Fruit fly (Drosophila melanogaster) whole organism, prepupa: ENCODE measurements around the gene Abl.

ENCODE experiments used
- Blimp-1 ChIP-seq: fragments of 200-800 bp; sonication (Bioruptor generic); optimal IDR thresholded peaks from 3 replicates; lab custom pipeline; 2017; ENCODE audit warnings: missing biosample characterization, missing genetic modification characterization, mild to moderate bottlenecking, moderate library complexity, missing genetic modification reagents
- CG10631 ChIP-seq: fragments of 200-800 bp; sonication (Bioruptor generic); optimal IDR thresholded peaks from 2 replicates; lab custom pipeline; 2016; ENCODE audit warnings: missing biosample characterization, missing genetic modification characterization
- CG11294 ChIP-seq: fragments of 200-800 bp; sonication (Bioruptor generic); IDR thresholded peaks from 2 replicates; pipeline ENCODE4 v1.3.6; 2022; ENCODE audit warnings: missing biosample characterization, missing genetic modification characterization
- CG11762 ChIP-seq: fragments of 200-800 bp; sonication (Bioruptor generic); optimal IDR thresholded peaks from 3 replicates; lab custom pipeline; 2016; ENCODE audit warnings: missing biosample characterization, missing genetic modification characterization; ENCODE audit not compliant: insufficient read depth
- CG11902 ChIP-seq: fragments of 200-800 bp; sonication (Bioruptor generic); optimal IDR thresholded peaks from 3 replicates; lab custom pipeline; 2016; ENCODE audit warnings: missing biosample characterization, missing genetic modification characterization
- CG15336 ChIP-seq: fragments of 200-800 bp; sonication (Bioruptor generic); IDR thresholded peaks from 2 replicates; pipeline ENCODE4 v1.3.6; 2022; ENCODE audit warnings: missing biosample characterization, missing genetic modification characterization
- CG1621 ChIP-seq: fragments of 200-800 bp; sonication (Bioruptor generic); optimal IDR thresholded peaks from 3 replicates; lab custom pipeline; 2018; ENCODE audit warnings: missing biosample characterization, mild to moderate bottlenecking, missing genetic modification characterization
- CG16779 ChIP-seq: fragments of 200-800 bp; sonication (Bioruptor generic); optimal IDR thresholded peaks from 3 replicates; lab custom pipeline; 2017; ENCODE audit warnings: missing biosample characterization, mild to moderate bottlenecking, missing genetic modification characterization
- CG3032 ChIP-seq: fragments of 200-800 bp; optimal IDR thresholded peaks from 2 replicates; lab custom pipeline; 2019; ENCODE audit warnings: missing biosample characterization, mild to moderate bottlenecking, missing genetic modification characterization, moderate library complexity
- CG31627 ChIP-seq: fragments of 200-800 bp; sonication (Bioruptor generic); optimal IDR thresholded peaks from 3 replicates; lab custom pipeline; 2016; ENCODE audit warnings: missing biosample characterization, missing genetic modification characterization
- CG32006 ChIP-seq: fragments of 200-800 bp; sonication (Bioruptor generic); optimal IDR thresholded peaks from 3 replicates; lab custom pipeline; 2017; ENCODE audit warnings: missing biosample characterization, mild to moderate bottlenecking, missing genetic modification characterization
- CG34406 ChIP-seq: fragments of 200-800 bp; sonication (Bioruptor generic); optimal IDR thresholded peaks from 3 replicates; lab custom pipeline; 2016; ENCODE audit warnings: missing biosample characterization, missing genetic modification characterization
- CG4318 ChIP-seq: fragments of 200-800 bp; sonication (Bioruptor generic); optimal IDR thresholded peaks from 3 replicates; lab custom pipeline; 2017; ENCODE audit warnings: missing biosample characterization, mild to moderate bottlenecking, missing genetic modification characterization
- CG6163 ChIP-seq: fragments of 200-800 bp; sonication (Bioruptor generic); IDR thresholded peaks from 3 replicates; pipeline ENCODE4 v1.3.6; 2022; ENCODE audit warnings: missing biosample characterization, missing genetic modification characterization
- CG6276 ChIP-seq: fragments of 200-800 bp; sonication (Bioruptor generic); optimal IDR thresholded peaks from 2 replicates; lab custom pipeline; 2017; ENCODE audit warnings: missing biosample characterization, mild to moderate bottlenecking, missing genetic modification characterization
- CG6792 ChIP-seq: fragments of 200-800 bp; sonication (Bioruptor generic); optimal IDR thresholded peaks from 3 replicates; lab custom pipeline; 2016; ENCODE audit warnings: missing biosample characterization, missing genetic modification characterization
- CG6808 ChIP-seq: fragments of 200-800 bp; sonication (Bioruptor generic); optimal IDR thresholded peaks from 3 replicates; lab custom pipeline; 2017; ENCODE audit warnings: missing biosample characterization, missing genetic modification characterization, mild to moderate bottlenecking, moderate library complexity, missing genetic modification reagents
- CG6854 ChIP-seq: fragments of 200-800 bp; sonication (Bioruptor generic); optimal IDR thresholded peaks from 2 replicates; lab custom pipeline; 2017; ENCODE audit warnings: missing biosample characterization, mild to moderate bottlenecking, missing genetic modification characterization
- CG7368 ChIP-seq: fragments of 200-800 bp; sonication (Bioruptor generic); optimal IDR thresholded peaks from 3 replicates; lab custom pipeline; 2016; ENCODE audit warnings: missing biosample characterization, missing genetic modification characterization
- CG8119 ChIP-seq: fragments of 200-800 bp; sonication (Bioruptor generic); IDR thresholded peaks from 3 replicates; pipeline ENCODE4 v1.3.6; 2022; ENCODE audit warnings: missing biosample characterization, missing genetic modification characterization
- CG8632 ChIP-seq: fragments of 200-800 bp; sonication (Bioruptor generic); optimal IDR thresholded peaks from 3 replicates; lab custom pipeline; 2016; ENCODE audit warnings: missing biosample characterization, missing genetic modification characterization
- CG9139 ChIP-seq: fragments of 200-800 bp; sonication (Bioruptor generic); optimal IDR thresholded peaks from 3 replicates; lab custom pipeline; 2017; ENCODE audit warnings: missing biosample characterization, mild to moderate bottlenecking, missing genetic modification characterization
- Eip75B ChIP-seq: fragments of 200-800 bp; sonication (Bioruptor generic); optimal IDR thresholded peaks from 3 replicates; lab custom pipeline; 2016; ENCODE audit warnings: missing biosample characterization, missing genetic modification characterization
- Eip93F ChIP-seq: fragments of 200-800 bp; sonication (Bioruptor generic); optimal IDR thresholded peaks from 2 replicates; lab custom pipeline; 2016; ENCODE audit warnings: missing biosample characterization, mild to moderate bottlenecking, missing genetic modification characterization
- Ets21C ChIP-seq: fragments of 200-800 bp; sonication (Bioruptor generic); optimal IDR thresholded peaks from 3 replicates; lab custom pipeline; 2016; ENCODE audit warnings: missing biosample characterization, missing genetic modification characterization
- Ets96B ChIP-seq: fragments of 200-800 bp; optimal IDR thresholded peaks from 2 replicates; lab custom pipeline; 2019; ENCODE audit warnings: missing biosample characterization, mild to moderate bottlenecking, missing genetic modification characterization, moderate library complexity
- Gug ChIP-seq: fragments of 200-800 bp; sonication (Bioruptor generic); IDR thresholded peaks from 2 replicates; pipeline ENCODE4 v1.3.6; 2022; ENCODE audit warnings: missing biosample characterization, missing genetic modification characterization
- Hr38 ChIP-seq: sonication (Bioruptor generic); optimal IDR thresholded peaks from 2 replicates; lab custom pipeline; 2016; ENCODE audit warnings: missing biosample characterization, missing genetic modification characterization
- Hr39 ChIP-seq: fragments of 200-800 bp; sonication (Bioruptor generic); optimal IDR thresholded peaks from 2 replicates; lab custom pipeline; 2016; ENCODE audit warnings: missing biosample characterization, missing genetic modification characterization
- Hr4 ChIP-seq: fragments of 200-800 bp; sonication (Bioruptor generic); optimal IDR thresholded peaks from 3 replicates; lab custom pipeline; 2016; ENCODE audit warnings: missing biosample characterization, missing genetic modification characterization
- Lpt ChIP-seq: fragments of 200-800 bp; sonication (Bioruptor generic); optimal IDR thresholded peaks from 3 replicates; lab custom pipeline; 2016; ENCODE audit warnings: missing biosample characterization, missing genetic modification characterization
- OdsH ChIP-seq: fragments of 200-800 bp; sonication (Bioruptor generic); optimal IDR thresholded peaks from 3 replicates; lab custom pipeline; 2016; ENCODE audit warnings: missing biosample characterization, missing genetic modification characterization
- Smox ChIP-seq: fragments of 200-800 bp; sonication (Bioruptor generic); optimal IDR thresholded peaks from 3 replicates; lab custom pipeline; 2016; ENCODE audit warnings: missing biosample characterization, missing genetic modification characterization
- Sox102F ChIP-seq: fragments of 200-800 bp; sonication (Bioruptor generic); optimal IDR thresholded peaks from 2 replicates; lab custom pipeline; 2016; ENCODE audit warnings: missing biosample characterization, mild to moderate bottlenecking, missing genetic modification characterization
- Sox14 ChIP-seq: fragments of 200-800 bp; sonication (Bioruptor generic); optimal IDR thresholded peaks from 3 replicates; lab custom pipeline; 2016; ENCODE audit warnings: missing biosample characterization, missing genetic modification characterization
- Sox15 ChIP-seq: fragments of 200-800 bp; sonication (Bioruptor generic); optimal IDR thresholded peaks from 3 replicates; lab custom pipeline; 2016; ENCODE audit warnings: missing biosample characterization, missing genetic modification characterization
- achi ChIP-seq: fragments of 200-800 bp; sonication (Bioruptor generic); optimal IDR thresholded peaks from 3 replicates; lab custom pipeline; 2016; ENCODE audit warnings: missing biosample characterization, missing genetic modification characterization
- cyc ChIP-seq: fragments of 200-800 bp; sonication (Bioruptor generic); optimal IDR thresholded peaks from 3 replicates; lab custom pipeline; 2016; ENCODE audit warnings: missing biosample characterization, missing genetic modification characterization
- dac ChIP-seq: fragments of 200-800 bp; sonication (Bioruptor generic); optimal IDR thresholded peaks from 2 replicates; lab custom pipeline; 2017; ENCODE audit warnings: missing biosample characterization, mild to moderate bottlenecking, missing genetic modification characterization
- eg ChIP-seq: fragments of 200-800 bp; sonication (Bioruptor generic); IDR thresholded peaks from 3 replicates; pipeline ENCODE4 v1.3.6; 2022; ENCODE audit warnings: missing biosample characterization, missing genetic modification characterization
- esn ChIP-seq: fragments of 200-800 bp; sonication (Bioruptor generic); optimal IDR thresholded peaks from 2 replicates; lab custom pipeline; 2016; ENCODE audit warnings: missing biosample characterization, mild to moderate bottlenecking, missing genetic modification characterization, moderate library complexity
- fd59A ChIP-seq: fragments of 200-800 bp; sonication (Bioruptor generic); optimal IDR thresholded peaks from 2 replicates; lab custom pipeline; 2017; ENCODE audit warnings: missing biosample characterization, mild to moderate bottlenecking, missing genetic modification characterization, missing genetic modification reagents
- fd85E ChIP-seq: fragments of 200-800 bp; sonication (Bioruptor generic); optimal IDR thresholded peaks from 3 replicates; lab custom pipeline; 2016; ENCODE audit warnings: missing biosample characterization, missing genetic modification characterization
- fkh ChIP-seq: fragments of 200-800 bp; sonication (Bioruptor generic); optimal IDR thresholded peaks from 3 replicates; lab custom pipeline; 2017; ENCODE audit warnings: missing biosample characterization, mild to moderate bottlenecking, missing genetic modification characterization, moderate library complexity
- lz ChIP-seq: fragments of 200-800 bp; sonication (Bioruptor generic); optimal IDR thresholded peaks from 3 replicates; lab custom pipeline; 2016; ENCODE audit warnings: missing biosample characterization, missing genetic modification characterization
- net ChIP-seq: fragments of 200-800 bp; sonication (Bioruptor generic); optimal IDR thresholded peaks from 3 replicates; lab custom pipeline; 2016; ENCODE audit warnings: missing biosample characterization, missing genetic modification characterization
- pdm3 ChIP-seq: fragments of 200-800 bp; sonication (Bioruptor generic); optimal IDR thresholded peaks from 3 replicates; lab custom pipeline; 2016; ENCODE audit warnings: missing biosample characterization, missing genetic modification characterization
- salr ChIP-seq, 2 experiments: fragments of 200-800 bp; sonication (Bioruptor generic); optimal IDR thresholded peaks; 3 replicates each; lab custom pipeline; 2016 to 2018; ENCODE audit warnings: missing biosample characterization in 2 of 2, missing genetic modification characterization in 2 of 2, mild to moderate bottlenecking in 1 of 2
- ss ChIP-seq, 2 experiments: fragments of 200-800 bp; sonication (Bioruptor generic); optimal IDR thresholded peaks; 2 replicates in 1 of 2; 3 replicates in 1 of 2; lab custom pipeline; 2017 to 2018; ENCODE audit warnings: mild to moderate bottlenecking in 2 of 2, missing biosample characterization in 2 of 2, missing genetic modification characterization in 2 of 2, moderate library complexity in 1 of 2
- vri ChIP-seq: fragments of 200-800 bp; sonication (Bioruptor generic); optimal IDR thresholded peaks from 3 replicates; lab custom pipeline; 2016; ENCODE audit warnings: missing biosample characterization, mild to moderate bottlenecking, missing genetic modification characterization

Gene Abl

DNA sequence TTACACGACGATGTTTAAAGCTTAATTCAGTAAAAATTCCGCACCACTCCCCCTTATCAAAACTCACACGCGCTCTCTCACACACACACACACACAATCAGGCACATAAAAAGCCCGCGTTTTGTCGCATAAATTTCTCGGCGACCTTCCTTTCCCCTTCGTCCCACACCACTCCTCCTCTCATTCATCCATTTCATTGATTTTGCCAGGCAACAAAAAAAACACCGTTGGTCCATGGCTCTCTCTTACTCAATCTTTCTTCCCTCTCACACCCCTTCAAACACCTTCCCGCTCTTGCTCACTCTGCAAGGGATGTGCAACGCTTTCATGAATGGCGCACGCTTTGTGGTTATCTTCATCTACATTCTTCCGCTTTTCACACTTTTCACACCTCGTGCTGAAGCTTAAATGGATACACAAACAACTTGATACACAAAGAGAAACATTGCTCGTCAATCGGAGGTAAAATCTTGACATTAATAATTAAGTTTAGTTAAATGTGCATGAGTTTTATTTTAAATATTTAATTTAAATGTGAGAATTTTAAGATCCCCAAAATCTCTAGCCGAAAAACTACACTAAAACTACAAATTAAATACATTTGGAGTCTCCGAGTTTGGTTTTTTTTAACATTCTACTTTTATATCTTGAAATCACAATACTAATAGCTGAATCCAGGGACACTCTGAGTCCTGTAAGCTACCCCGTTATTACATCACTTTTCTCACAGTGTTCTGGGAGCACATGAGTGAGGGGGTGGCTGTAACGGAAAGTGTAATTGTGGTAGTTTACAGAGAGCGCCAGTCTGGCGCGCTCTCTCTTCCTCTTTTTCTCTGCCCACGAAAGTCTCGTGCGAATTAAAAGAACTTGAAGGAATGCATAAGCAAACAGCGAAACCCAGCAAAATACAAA is 12.5 kb upstream of the Abl start:
- TF ChIP-seq Hr4 (GFP tag; lab: Kevin White, UChicago) (peak; percentile 97), pdm3 (GFP tag; lab: Kevin White, UChicago) (peak; percentile 97), CG6854 (peak; percentile 89), CG3032 (tag; lab: Kevin White, UChicago) (peak; percentile 96), CG31627 (GFP tag; lab: Kevin White, UChicago) (peak; percentile 94), Blimp-1 (GFP tag; lab: Kevin White, UChicago) (peak; percentile 89), CG11294 (GFP tag; lab: Robert Waterston, UW) (peak; percentile 91), CG11762 (GFP tag; lab: Kevin White, UChicago) (peak; percentile 97), Eip93F (GFP tag; lab: Kevin White, UChicago) (peak; percentile 89), CG4318 (GFP tag; lab: Kevin White, UChicago) (peak; percentile 99), CG6276 (peak; percentile 98), fkh (GFP tag; lab: Kevin White, UChicago) (peak; percentile 91), Ets96B (tag; lab: Kevin White, UChicago) (peak; percentile 96), CG6808 (GFP tag; lab: Kevin White, UChicago) (peak; percentile 96), Gug (GFP tag; lab: Robert Waterston, UW) (peak; percentile 92), Eip75B (GFP tag; lab: Kevin White, UChicago) (peak; percentile 96), CG15336 (GFP tag; lab: Robert Waterston, UW) (peak; percentile 97), CG6792 (GFP tag; lab: Kevin White, UChicago) (peak; percentile 96), CG32006 (peak; percentile 99), Hr38 (GFP tag; lab: Kevin White, UChicago) (peak; percentile 50), ss (GFP tag; optimal IDR thresholded peaks at IDR 0.05; lab: Kevin White, UChicago) (peak; percentile 90 to 96), eg (GFP tag; lab: Robert Waterston, UW) (peak; percentile 95), CG6163 (peak; percentile 93), cyc (GFP tag; lab: Kevin White, UChicago) (peak; percentile 96), CG8632 (GFP tag; lab: Kevin White, UChicago) (peak; percentile 96), CG9139 (peak; percentile 93), achi (GFP tag; lab: Kevin White, UChicago) (peak; percentile 97), CG8119 (GFP tag; lab: Robert Waterston, UW) (peak; percentile 98), OdsH (GFP tag; lab: Kevin White, UChicago) (peak; percentile 98), Smox (GFP tag; lab: Kevin White, UChicago) (peak; percentile 92), salr (GFP tag; optimal IDR thresholded peaks at IDR 0.05; lab: Kevin White, UChicago) (peak; percentile 88 to 98), CG1621 (tag; lab: Kevin White, UChicago) (peak; percentile 91), CG7368 (GFP tag; lab: Kevin White, UChicago) (peak; percentile 93), vri (GFP tag; lab: Kevin White, UChicago) (peak; percentile 56), net (peak; percentile 97), dac (peak; percentile 96), CG10631 (peak; percentile 97), fd85E (GFP tag; lab: Kevin White, UChicago) (peak; percentile 71), CG16779 (tag; lab: Kevin White, UChicago) (peak; percentile 95), Lpt (GFP tag; lab: Kevin White, UChicago) (peak; percentile 97), CG34406 (GFP tag; lab: Kevin White, UChicago) (peak; percentile 97), Hr39 (peak; percentile 93), Sox102F (peak; percentile 92), CG11902 (GFP tag; lab: Kevin White, UChicago) (peak; percentile 95), Ets21C (GFP tag; lab: Kevin White, UChicago) (peak; percentile 92), fd59A (GFP tag; lab: Kevin White, UChicago) (peak; percentile 96), esn (peak; percentile 97), lz (GFP tag; lab: Kevin White, UChicago) (peak; percentile 95), Sox14 (GFP tag; lab: Kevin White, UChicago) (peak; percentile 94), Sox15 (GFP tag; lab: Kevin White, UChicago) (peak; percentile 95)
